Worm (Caenorhabditis elegans): ENCODE results near the gene ZC239.16.
"Not testable (repeated sequence)": the region's sequence is repeated elsewhere in the genome, so short reads cannot be mapped to it uniquely, and the experiment has no call there.

The ZC239.16 gene

DNA sequence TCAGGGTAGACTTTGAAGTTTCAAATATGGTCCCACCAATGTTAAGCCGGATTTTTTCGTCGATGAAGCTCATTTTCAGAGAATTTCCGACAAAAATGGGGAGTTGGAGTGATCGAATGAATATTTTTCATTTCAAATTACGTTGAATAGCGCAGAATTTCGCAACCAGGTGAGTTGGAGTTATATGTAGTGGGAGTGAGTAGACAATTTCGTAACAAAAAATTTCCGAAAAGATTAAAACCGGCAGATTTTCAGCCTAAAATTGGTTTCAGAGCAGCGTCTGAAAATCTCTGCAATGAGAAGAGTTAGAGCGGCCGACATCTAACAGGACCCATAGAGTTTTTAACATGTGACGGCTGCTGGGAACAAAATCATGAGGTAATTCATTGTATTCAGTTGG is 16.4 kb downstream of the ZC239.16 start, which contains the start of gene sdz-35:
Gene sdz-35 (minus strand): TSS at position 101 of the 400 bp plus-strand sequence.
- no peak for TF ChIP-seq dao-5 (tag; optimal IDR thresholded peaks at IDR 0.05)
- no peak for TF ChIP-seq him-1 (tag; optimal IDR thresholded peaks at IDR 0.05)
- TF ChIP-seq W03F9.2 (tag; optimal IDR thresholded peaks at IDR 0.05), result no peak

ce11 chrII:3206423-3206989 is 18.6 kb downstream of the ZC239.16 start, which contains the start of the genes ZC239.20 and ZC239.21:
Gene ZC239.20 (minus strand): TSS chrII:3206523.
Gene ZC239.21 (plus strand): TSS chrII:3206939.
- no peak for TF ChIP-seq him-1 (tag; optimal IDR thresholded peaks at IDR 0.05)
- TF ChIP-seq W03F9.2 (tag; optimal IDR thresholded peaks at IDR 0.05), result no peak
- no peak for TF ChIP-seq dao-5 (tag; optimal IDR thresholded peaks at IDR 0.05)

- TF ChIP-seq him-1 (tag; optimal IDR thresholded peaks at IDR 0.05) (no peak), dao-5 (tag; optimal IDR thresholded peaks at IDR 0.05) (no peak), W03F9.2 (tag; optimal IDR thresholded peaks at IDR 0.05) (no peak)
These were observed 21.7 kb downstream of the ZC239.16 start, which contains the start of gene sri-50 for ce11 chrII:3203415-3203814. Gene sri-50 (plus strand): TSS chrII:3203715.

ce11 chrII:3202519-3202918 is 22.6 kb downstream of the ZC239.16 start, which contains the start of gene sri-53:
Gene sri-53 (minus strand): TSS chrII:3202619.
- TF ChIP-seq dao-5 (tag; optimal IDR thresholded peaks at IDR 0.05), result no peak
- TF ChIP-seq him-1 (tag; optimal IDR thresholded peaks at IDR 0.05), result no peak
- TF ChIP-seq W03F9.2 (tag; optimal IDR thresholded peaks at IDR 0.05), result no peak

DNA sequence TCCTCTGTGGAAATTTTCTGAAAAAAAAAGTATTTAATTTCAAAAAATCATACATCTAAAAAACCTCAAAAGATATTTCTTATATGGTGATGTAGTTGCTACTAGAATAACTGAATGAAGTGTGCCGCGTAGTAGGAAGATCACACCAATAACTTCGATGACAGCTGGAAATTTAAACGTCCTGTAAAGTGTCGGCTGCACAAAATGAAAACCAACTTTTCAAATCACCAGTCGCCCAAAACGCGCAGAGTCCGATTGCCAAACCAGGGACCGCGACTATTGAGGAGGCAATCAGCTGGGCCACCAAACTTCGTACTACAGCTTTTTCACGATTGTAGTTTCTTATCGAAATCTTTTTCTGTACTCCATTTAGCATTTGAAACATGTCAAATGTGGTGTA is 23.9 kb downstream of the ZC239.16 start, which contains the start of gene sri-48:
Gene sri-48 (minus strand): TSS at position 101 of the 400 bp plus-strand sequence.
- TF ChIP-seq dao-5, W03F9.2, him-1 (tag; optimal IDR thresholded peaks at IDR 0.05): not testable (repeated sequence)

DNA sequence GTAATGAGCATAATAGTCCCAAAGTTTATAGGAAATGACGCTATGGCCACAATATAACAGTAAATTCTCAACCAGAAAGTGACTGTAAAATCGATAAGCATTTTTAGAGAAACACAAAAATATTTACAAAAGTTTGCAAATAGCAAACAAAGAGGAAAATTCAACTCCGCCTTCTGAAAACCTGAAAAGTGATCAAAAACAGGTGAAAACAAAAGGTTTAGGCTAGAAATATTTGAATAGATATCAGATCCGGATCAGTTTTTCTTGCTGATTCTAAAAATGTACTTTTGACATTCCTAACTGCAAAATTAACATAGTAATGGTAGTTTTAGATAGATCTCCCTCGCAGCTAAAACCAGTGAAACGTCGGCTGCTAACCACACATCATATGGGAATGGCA is 26.1 kb downstream of the ZC239.16 start, which contains the start of gene sri-51:
Gene sri-51 (minus strand): TSS at position 101 of the 400 bp plus-strand sequence.
- TF ChIP-seq W03F9.2 (tag; optimal IDR thresholded peaks at IDR 0.05) (no peak), dao-5 (tag; optimal IDR thresholded peaks at IDR 0.05) (no peak), him-1 (tag; optimal IDR thresholded peaks at IDR 0.05) (no peak)

DNA sequence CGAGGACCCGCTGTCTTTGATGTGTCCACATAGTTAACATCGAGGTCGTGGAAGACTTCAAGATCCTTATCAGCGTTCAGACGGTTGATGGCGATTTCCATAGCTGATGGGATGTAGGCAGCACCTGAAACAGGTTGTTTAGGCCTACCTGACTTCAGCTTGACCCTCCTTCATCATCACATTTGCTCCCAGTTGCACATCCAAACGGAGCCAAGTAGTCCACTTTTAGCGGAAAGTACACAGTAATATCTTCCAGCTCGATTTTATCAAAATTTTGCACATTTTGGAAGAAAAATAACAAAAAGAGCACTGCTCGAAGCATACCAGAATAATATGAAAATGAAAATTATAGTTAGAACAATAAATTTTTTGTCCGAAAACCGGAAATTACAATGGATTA is 28.2 kb downstream of the ZC239.16 start, which contains the start of gene gcy-15:
Gene gcy-15 (minus strand): TSS at position 101 of the 400 bp plus-strand sequence.
- no peak for TF ChIP-seq W03F9.2 (tag; optimal IDR thresholded peaks at IDR 0.05)
- TF ChIP-seq dao-5 (tag; optimal IDR thresholded peaks at IDR 0.05), result no peak

DNA sequence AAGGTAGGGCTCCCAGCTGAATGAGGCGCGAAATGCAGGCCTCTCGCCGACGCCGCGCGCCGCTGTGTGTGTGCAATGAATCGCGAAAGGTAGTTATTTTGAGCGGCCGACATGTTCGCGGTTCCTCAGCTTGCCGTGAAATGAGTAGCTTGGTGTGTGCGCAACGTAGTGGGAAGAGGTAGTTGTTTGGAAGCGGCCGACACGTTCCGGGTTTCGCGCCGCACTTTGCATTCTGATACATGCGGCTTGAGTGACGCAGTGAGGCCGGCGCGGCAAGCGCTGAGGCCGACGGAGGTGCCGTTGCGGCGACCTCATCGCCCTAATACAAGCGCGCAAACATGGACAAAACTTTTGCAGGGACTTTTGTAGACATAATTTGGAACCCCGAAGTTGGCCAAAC is 29.4 kb downstream of the ZC239.16 start:
- TF ChIP-seq dao-5 (tag; optimal IDR thresholded peaks at IDR 0.05), result no peak
- no peak for TF ChIP-seq him-1 (tag; optimal IDR thresholded peaks at IDR 0.05)

- not testable (repeated sequence) for TF ChIP-seq dao-5, him-1, W03F9.2 (tag; optimal IDR thresholded peaks at IDR 0.05)
These were observed 33.6 kb downstream of the ZC239.16 start, which contains the start of gene Y27F2A.9 for ce11 chrII:3191544-3191943. Gene Y27F2A.9 (minus strand): TSS chrII:3191644.

ce11 chrII:3189038-3189437 is 36.1 kb downstream of the ZC239.16 start, which contains the start of gene Y27F2A.11:
Gene Y27F2A.11 (plus strand): TSS chrII:3189338.
- not testable (repeated sequence) for TF ChIP-seq him-1, W03F9.2, dao-5 (tag; optimal IDR thresholded peaks at IDR 0.05)

- TF ChIP-seq him-1 (tag; optimal IDR thresholded peaks at IDR 0.05) (no peak), dao-5 (tag; optimal IDR thresholded peaks at IDR 0.05) (no peak), W03F9.2 (tag; optimal IDR thresholded peaks at IDR 0.05) (no peak)
These were observed 39.3 kb downstream of the ZC239.16 start for ce11 chrII:3185848-3186247.

DNA sequence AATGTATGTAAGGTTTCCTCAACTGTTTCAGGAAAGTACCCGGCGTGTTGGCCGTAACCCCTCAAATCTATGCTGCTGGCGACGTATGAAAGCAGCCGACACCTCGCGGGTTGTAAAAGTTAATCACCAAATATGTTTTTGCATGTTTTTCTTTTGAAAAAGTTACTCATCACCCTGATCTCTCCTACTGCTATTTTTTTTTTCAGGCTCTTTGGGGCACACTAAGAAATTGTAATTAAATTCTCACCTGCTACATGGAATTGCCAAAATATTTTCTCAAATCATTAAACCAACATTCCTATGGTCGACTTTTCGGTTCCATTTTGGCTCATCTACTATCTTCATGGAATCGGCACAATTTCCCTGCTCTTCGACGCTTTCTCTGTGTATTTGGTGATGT is 40.3 kb downstream of the ZC239.16 start, which contains the start of gene sri-78:
Gene sri-78 (plus strand): TSS at position 301 of the 400 bp plus-strand sequence.
- TF ChIP-seq him-1, W03F9.2, dao-5 (tag; optimal IDR thresholded peaks at IDR 0.05): not testable (repeated sequence)

DNA sequence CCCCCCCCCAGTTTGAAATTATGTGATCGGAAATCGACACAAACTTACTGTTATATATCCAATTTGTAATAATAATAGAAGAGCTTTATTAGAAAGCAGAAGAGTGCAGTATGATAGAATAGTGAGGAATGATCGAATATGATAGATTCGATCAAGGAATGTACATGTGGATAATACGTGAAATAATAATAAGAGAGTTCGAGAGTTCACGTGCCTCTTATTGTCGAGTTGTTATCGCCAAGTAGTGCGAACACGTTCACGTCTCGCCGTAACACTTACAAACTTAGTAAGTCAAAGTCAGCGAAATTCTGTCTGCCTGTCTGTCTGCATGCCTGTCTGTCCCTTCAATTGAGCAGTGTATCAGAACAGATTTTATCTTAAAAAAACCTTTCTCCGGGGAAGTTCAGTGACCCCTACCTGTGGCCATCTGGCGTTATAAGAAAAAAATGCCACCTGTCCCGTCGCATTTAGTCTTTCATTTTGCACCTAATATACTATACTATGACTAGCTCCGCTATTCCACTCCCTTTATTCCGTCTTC is 41.7 kb downstream of the ZC239.16 start, which contains the start of the genes Y27F2A.6 and Y27F2A.8:
Gene Y27F2A.6 (minus strand): TSS at position 101 of the 541 bp plus-strand sequence.
Gene Y27F2A.8 (plus strand): TSS at position 491 of the 541 bp plus-strand sequence.
- not testable (repeated sequence) for TF ChIP-seq W03F9.2, dao-5, him-1 (tag; optimal IDR thresholded peaks at IDR 0.05)

ce11 chrII:3177663-3178062 is 47.5 kb downstream of the ZC239.16 start, which contains the start of gene sri-40:
Gene sri-40 (plus strand): TSS chrII:3177963.
- TF ChIP-seq W03F9.2, him-1, dao-5 (tag; optimal IDR thresholded peaks at IDR 0.05): not testable (repeated sequence)

Data from whole organism, L4/young adult.